Fruit fly (Drosophila melanogaster): ENCODE data around the gene CG12986.
A peak's percentile ranks its signal among the peaks of the same experiment; 100 is the strongest.

The CG12986 gene

DNA sequence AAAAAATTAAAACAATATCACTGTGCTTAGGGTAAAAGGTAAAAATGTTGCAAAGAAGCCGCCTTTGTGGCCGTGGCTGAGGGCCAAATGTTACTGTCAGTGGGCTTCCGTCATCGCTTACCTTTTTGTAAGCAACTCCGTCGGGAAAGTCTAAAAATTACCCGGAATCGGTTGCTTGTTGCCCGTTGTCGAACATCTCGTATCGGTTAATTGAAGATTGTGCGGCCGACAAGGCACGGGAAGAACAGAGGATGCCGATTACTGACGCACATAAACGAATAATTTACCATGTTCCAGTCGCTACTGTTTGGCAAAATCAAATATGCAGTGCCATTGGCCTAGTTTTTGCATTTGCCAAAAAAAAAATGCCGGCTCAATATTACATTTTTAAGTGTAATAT is 36.5 kb upstream of the CG12986 start, which contains the start of gene Mco4:
TSS of gene Mco4 (minus strand) at position 101 of the 400 bp plus-strand sequence.
- TF ChIP-seq Nf-YA (GFP tag; IDR thresholded peaks at IDR 0.05), result no peak
- TF ChIP-seq NC2α (GFP tag; optimal IDR thresholded peaks at IDR 0.05), result no peak
- TF ChIP-seq tna (GFP tag; IDR thresholded peaks at IDR 0.05; ENCODE audit: partially characterized antibody), result no peak
- no peak for TF ChIP-seq fd3F (GFP tag; optimal IDR thresholded peaks at IDR 0.05)
- no peak for TF ChIP-seq Neu2 (GFP tag; optimal IDR thresholded peaks at IDR 0.05; ENCODE audit: borderline replicate concordance)
- no peak for TF ChIP-seq CG10959 (GFP tag; IDR thresholded peaks at IDR 0.05)
- no peak for TF ChIP-seq CG6813 (GFP tag; optimal IDR thresholded peaks at IDR 0.05)

DNA sequence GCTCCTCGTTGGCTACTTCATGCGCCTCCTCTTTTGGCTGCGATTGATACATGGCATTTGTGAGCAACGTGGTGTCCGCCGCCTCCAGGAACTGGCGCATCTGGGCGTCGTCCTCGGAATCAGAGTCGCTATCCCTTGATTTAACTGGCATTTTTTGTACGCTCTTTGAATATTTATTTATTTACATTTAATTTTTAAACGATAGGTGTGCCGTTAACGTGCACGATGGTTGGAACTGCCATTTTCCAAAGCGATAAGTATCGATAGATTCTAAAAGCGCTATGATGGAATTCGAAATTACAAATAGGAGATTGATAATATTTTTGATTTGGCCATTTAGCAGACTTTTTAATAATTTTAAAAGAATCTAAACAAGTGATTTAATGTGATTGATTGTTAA is 33.0 kb upstream of the CG12986 start, which contains the start of gene CG32554:
TSS of gene CG32554 (minus strand) at position 229 of the 400 bp plus-strand sequence.
- TF ChIP-seq MBD-R2 (GFP tag; IDR thresholded peaks at IDR 0.05) (peak; percentile 69), CG4424 (GFP tag; optimal IDR thresholded peaks at IDR 0.05) (no peak), tna (GFP tag; IDR thresholded peaks at IDR 0.05; ENCODE audit: partially characterized antibody) (peak; percentile 85), ato (GFP tag; IDR thresholded peaks at IDR 0.05; ENCODE audit: partially characterized antibody) (peak; percentile 85), lilli (GFP tag; optimal IDR thresholded peaks at IDR 0.05) (no peak), Gug (GFP tag; IDR thresholded peaks at IDR 0.05) (no peak), eyg (GFP tag; optimal IDR thresholded peaks at IDR 0.05) (no peak), lmd (GFP tag; IDR thresholded peaks at IDR 0.05) (no peak), slou (GFP tag; optimal IDR thresholded peaks at IDR 0.05) (no peak), BEAF-32 (GFP tag; optimal IDR thresholded peaks at IDR 0.05) (peak; percentile 83), kay (GFP tag; optimal IDR thresholded peaks at IDR 0.05) (no peak), Sox102F (GFP tag; optimal IDR thresholded peaks at IDR 0.05) (no peak), CG15696 (tag; optimal IDR thresholded peaks at IDR 0.05) (no peak), CG13775 (GFP tag; optimal IDR thresholded peaks at IDR 0.05) (no peak), Antp (GFP tag; optimal IDR thresholded peaks at IDR 0.05) (no peak), CG32532 (GFP tag; IDR thresholded peaks at IDR 0.05) (no peak), vnd (GFP tag; IDR thresholded peaks at IDR 0.05; ENCODE audit: partially characterized antibody) (peak; percentile 83), Sin3A (optimal IDR thresholded peaks at IDR 0.05) (peak; percentile 5), CG1233 (GFP tag; optimal IDR thresholded peaks at IDR 0.05) (no peak), disco-r (GFP tag; optimal IDR thresholded peaks at IDR 0.05) (no peak), Nf-YA (GFP tag; IDR thresholded peaks at IDR 0.05) (no peak), CG8089 (GFP tag; optimal IDR thresholded peaks at IDR 0.05) (no peak), Opbp (GFP tag; IDR thresholded peaks at IDR 0.05; ENCODE audit: partially characterized antibody) (peak; percentile 88; the same call in 2 of the 3 replicates), HHEX (GFP tag; optimal IDR thresholded peaks at IDR 0.05) (no peak), Atf6 (GFP tag; IDR thresholded peaks at IDR 0.05) (no peak), CG14965 (GFP tag; optimal IDR thresholded peaks at IDR 0.05; ENCODE audit: borderline replicate concordance) (no peak), scrt (GFP tag; optimal IDR thresholded peaks at IDR 0.05) (peak; percentile 16), Dfd (GFP tag; optimal IDR thresholded peaks at IDR 0.05) (no peak), CG15514 (GFP tag; optimal IDR thresholded peaks at IDR 0.05) (peak; percentile 48), Dll (GFP tag; IDR thresholded peaks at IDR 0.05; ENCODE audit: partially characterized antibody) (peak; percentile 93), CG10462 (GFP tag; optimal IDR thresholded peaks at IDR 0.05) (no peak), CG2889 (GFP tag; IDR thresholded peaks at IDR 0.05) (no peak), YL-1 (GFP tag; optimal IDR thresholded peaks at IDR 0.05) (no peak), CG7745 (tag; optimal IDR thresholded peaks at IDR 0.05) (no peak), CG6689 (GFP tag; IDR thresholded peaks at IDR 0.05) (no peak), esg (GFP tag; conservative IDR thresholded peaks at IDR 0.05) (no peak), CG6765 (GFP tag; optimal IDR thresholded peaks at IDR 0.05) (no peak), mld (GFP tag; IDR thresholded peaks at IDR 0.05; ENCODE audit: partially characterized antibody) (peak; percentile 78; the same call in 2 of the 3 replicates), BtbVII (GFP tag; optimal IDR thresholded peaks at IDR 0.05) (no peak), chinmo (GFP tag; IDR thresholded peaks at IDR 0.05; ENCODE audit: partially characterized antibody) (peak; percentile 83; the same call in 2 of the 4 replicates), dm (GFP tag; optimal IDR thresholded peaks at IDR 0.05) (no peak), salm (tag; optimal IDR thresholded peaks at IDR 0.05) (no peak), CG2116 (GFP tag; optimal IDR thresholded peaks at IDR 0.05) (peak; percentile 47), CG34224 (GFP tag; IDR thresholded peaks at IDR 0.05; ENCODE audit: partially characterized antibody) (peak; percentile 93)
